Fruit fly (Drosophila melanogaster) whole organism, prepupa: ENCODE data around the gene CG8034.
A peak's percentile ranks its signal among the peaks of the same experiment; 100 is the strongest.

ENCODE experiments used
- Blimp-1 ChIP-seq: fragments of 200-800 bp; sonication (Bioruptor generic); optimal IDR thresholded peaks from 3 replicates; lab custom pipeline; 2017; ENCODE audit warnings: missing biosample characterization, missing genetic modification characterization, mild to moderate bottlenecking, moderate library complexity, missing genetic modification reagents
- CG10669 ChIP-seq: fragments of 200-800 bp; sonication (Bioruptor generic); optimal IDR thresholded peaks from 3 replicates; lab custom pipeline; 2018; ENCODE audit warnings: missing biosample characterization, mild to moderate bottlenecking, missing genetic modification characterization, moderate library complexity
- CG11294 ChIP-seq: fragments of 200-800 bp; sonication (Bioruptor generic); IDR thresholded peaks from 2 replicates; pipeline ENCODE4 v1.3.6; 2022; ENCODE audit warnings: missing biosample characterization, missing genetic modification characterization
- CG11762 ChIP-seq: fragments of 200-800 bp; sonication (Bioruptor generic); optimal IDR thresholded peaks from 3 replicates; lab custom pipeline; 2016; ENCODE audit warnings: missing biosample characterization, missing genetic modification characterization; ENCODE audit not compliant: insufficient read depth
- CG11902 ChIP-seq: fragments of 200-800 bp; sonication (Bioruptor generic); optimal IDR thresholded peaks from 3 replicates; lab custom pipeline; 2016; ENCODE audit warnings: missing biosample characterization, missing genetic modification characterization
- CG15336 ChIP-seq: fragments of 200-800 bp; sonication (Bioruptor generic); IDR thresholded peaks from 2 replicates; pipeline ENCODE4 v1.3.6; 2022; ENCODE audit warnings: missing biosample characterization, missing genetic modification characterization
- CG1621 ChIP-seq: fragments of 200-800 bp; sonication (Bioruptor generic); optimal IDR thresholded peaks from 3 replicates; lab custom pipeline; 2018; ENCODE audit warnings: missing biosample characterization, mild to moderate bottlenecking, missing genetic modification characterization
- CG16779 ChIP-seq: fragments of 200-800 bp; sonication (Bioruptor generic); optimal IDR thresholded peaks from 3 replicates; lab custom pipeline; 2017; ENCODE audit warnings: missing biosample characterization, mild to moderate bottlenecking, missing genetic modification characterization
- CG3032 ChIP-seq: fragments of 200-800 bp; optimal IDR thresholded peaks from 2 replicates; lab custom pipeline; 2019; ENCODE audit warnings: missing biosample characterization, mild to moderate bottlenecking, missing genetic modification characterization, moderate library complexity
- CG31627 ChIP-seq: fragments of 200-800 bp; sonication (Bioruptor generic); optimal IDR thresholded peaks from 3 replicates; lab custom pipeline; 2016; ENCODE audit warnings: missing biosample characterization, missing genetic modification characterization
- CG32006 ChIP-seq: fragments of 200-800 bp; sonication (Bioruptor generic); optimal IDR thresholded peaks from 3 replicates; lab custom pipeline; 2017; ENCODE audit warnings: missing biosample characterization, mild to moderate bottlenecking, missing genetic modification characterization
- CG34406 ChIP-seq: fragments of 200-800 bp; sonication (Bioruptor generic); optimal IDR thresholded peaks from 3 replicates; lab custom pipeline; 2016; ENCODE audit warnings: missing biosample characterization, missing genetic modification characterization
- CG3919 ChIP-seq: fragments of 200-800 bp; sonication (Bioruptor generic); optimal IDR thresholded peaks from 3 replicates; lab custom pipeline; 2016; ENCODE audit warnings: missing biosample characterization, missing genetic modification characterization
- CG4318 ChIP-seq: fragments of 200-800 bp; sonication (Bioruptor generic); optimal IDR thresholded peaks from 3 replicates; lab custom pipeline; 2017; ENCODE audit warnings: missing biosample characterization, mild to moderate bottlenecking, missing genetic modification characterization
- CG6163 ChIP-seq: fragments of 200-800 bp; sonication (Bioruptor generic); IDR thresholded peaks from 3 replicates; pipeline ENCODE4 v1.3.6; 2022; ENCODE audit warnings: missing biosample characterization, missing genetic modification characterization
- CG6276 ChIP-seq: fragments of 200-800 bp; sonication (Bioruptor generic); optimal IDR thresholded peaks from 2 replicates; lab custom pipeline; 2017; ENCODE audit warnings: missing biosample characterization, mild to moderate bottlenecking, missing genetic modification characterization
- CG6792 ChIP-seq: fragments of 200-800 bp; sonication (Bioruptor generic); optimal IDR thresholded peaks from 3 replicates; lab custom pipeline; 2016; ENCODE audit warnings: missing biosample characterization, missing genetic modification characterization
- CG6808 ChIP-seq: fragments of 200-800 bp; sonication (Bioruptor generic); optimal IDR thresholded peaks from 3 replicates; lab custom pipeline; 2017; ENCODE audit warnings: missing biosample characterization, missing genetic modification characterization, mild to moderate bottlenecking, moderate library complexity, missing genetic modification reagents
- CG7368 ChIP-seq: fragments of 200-800 bp; sonication (Bioruptor generic); optimal IDR thresholded peaks from 3 replicates; lab custom pipeline; 2016; ENCODE audit warnings: missing biosample characterization, missing genetic modification characterization
- CG8119 ChIP-seq: fragments of 200-800 bp; sonication (Bioruptor generic); IDR thresholded peaks from 3 replicates; pipeline ENCODE4 v1.3.6; 2022; ENCODE audit warnings: missing biosample characterization, missing genetic modification characterization
- CG8319 ChIP-seq: fragments of 200-800 bp; sonication (Bioruptor generic); optimal IDR thresholded peaks from 3 replicates; lab custom pipeline; 2016; ENCODE audit warnings: missing biosample characterization, missing genetic modification characterization
- CG8632 ChIP-seq: fragments of 200-800 bp; sonication (Bioruptor generic); optimal IDR thresholded peaks from 3 replicates; lab custom pipeline; 2016; ENCODE audit warnings: missing biosample characterization, missing genetic modification characterization
- CG9139 ChIP-seq: fragments of 200-800 bp; sonication (Bioruptor generic); optimal IDR thresholded peaks from 3 replicates; lab custom pipeline; 2017; ENCODE audit warnings: missing biosample characterization, mild to moderate bottlenecking, missing genetic modification characterization
- Eip93F ChIP-seq: fragments of 200-800 bp; sonication (Bioruptor generic); optimal IDR thresholded peaks from 2 replicates; lab custom pipeline; 2016; ENCODE audit warnings: missing biosample characterization, mild to moderate bottlenecking, missing genetic modification characterization
- Ets21C ChIP-seq: fragments of 200-800 bp; sonication (Bioruptor generic); optimal IDR thresholded peaks from 3 replicates; lab custom pipeline; 2016; ENCODE audit warnings: missing biosample characterization, missing genetic modification characterization
- Gug ChIP-seq: fragments of 200-800 bp; sonication (Bioruptor generic); IDR thresholded peaks from 2 replicates; pipeline ENCODE4 v1.3.6; 2022; ENCODE audit warnings: missing biosample characterization, missing genetic modification characterization
- Hr38 ChIP-seq: sonication (Bioruptor generic); optimal IDR thresholded peaks from 2 replicates; lab custom pipeline; 2016; ENCODE audit warnings: missing biosample characterization, missing genetic modification characterization
- Hr39 ChIP-seq: fragments of 200-800 bp; sonication (Bioruptor generic); optimal IDR thresholded peaks from 2 replicates; lab custom pipeline; 2016; ENCODE audit warnings: missing biosample characterization, missing genetic modification characterization
- Hr4 ChIP-seq: fragments of 200-800 bp; sonication (Bioruptor generic); optimal IDR thresholded peaks from 3 replicates; lab custom pipeline; 2016; ENCODE audit warnings: missing biosample characterization, missing genetic modification characterization
- Met ChIP-seq: fragments of 200-800 bp; sonication (Bioruptor generic); optimal IDR thresholded peaks from 3 replicates; lab custom pipeline; 2016; ENCODE audit warnings: missing biosample characterization, missing genetic modification characterization
- OdsH ChIP-seq: fragments of 200-800 bp; sonication (Bioruptor generic); optimal IDR thresholded peaks from 3 replicates; lab custom pipeline; 2016; ENCODE audit warnings: missing biosample characterization, missing genetic modification characterization
- Smox ChIP-seq: fragments of 200-800 bp; sonication (Bioruptor generic); optimal IDR thresholded peaks from 3 replicates; lab custom pipeline; 2016; ENCODE audit warnings: missing biosample characterization, missing genetic modification characterization
- Sox102F ChIP-seq: fragments of 200-800 bp; sonication (Bioruptor generic); optimal IDR thresholded peaks from 2 replicates; lab custom pipeline; 2016; ENCODE audit warnings: missing biosample characterization, mild to moderate bottlenecking, missing genetic modification characterization
- Sox14 ChIP-seq: fragments of 200-800 bp; sonication (Bioruptor generic); optimal IDR thresholded peaks from 3 replicates; lab custom pipeline; 2016; ENCODE audit warnings: missing biosample characterization, missing genetic modification characterization
- cyc ChIP-seq: fragments of 200-800 bp; sonication (Bioruptor generic); optimal IDR thresholded peaks from 3 replicates; lab custom pipeline; 2016; ENCODE audit warnings: missing biosample characterization, missing genetic modification characterization
- dsx ChIP-seq: fragments of 200-800 bp; optimal IDR thresholded peaks from 3 replicates; lab custom pipeline; 2019; ENCODE audit warnings: missing biosample characterization, mild to moderate bottlenecking, missing genetic modification characterization, moderate library complexity; ENCODE audit not compliant: poor library complexity, severe bottlenecking
- eg ChIP-seq: fragments of 200-800 bp; sonication (Bioruptor generic); IDR thresholded peaks from 3 replicates; pipeline ENCODE4 v1.3.6; 2022; ENCODE audit warnings: missing biosample characterization, missing genetic modification characterization
- fd59A ChIP-seq: fragments of 200-800 bp; sonication (Bioruptor generic); optimal IDR thresholded peaks from 2 replicates; lab custom pipeline; 2017; ENCODE audit warnings: missing biosample characterization, mild to moderate bottlenecking, missing genetic modification characterization, missing genetic modification reagents
- lz ChIP-seq: fragments of 200-800 bp; sonication (Bioruptor generic); optimal IDR thresholded peaks from 3 replicates; lab custom pipeline; 2016; ENCODE audit warnings: missing biosample characterization, missing genetic modification characterization
- net ChIP-seq: fragments of 200-800 bp; sonication (Bioruptor generic); optimal IDR thresholded peaks from 3 replicates; lab custom pipeline; 2016; ENCODE audit warnings: missing biosample characterization, missing genetic modification characterization
- pdm3 ChIP-seq: fragments of 200-800 bp; sonication (Bioruptor generic); optimal IDR thresholded peaks from 3 replicates; lab custom pipeline; 2016; ENCODE audit warnings: missing biosample characterization, missing genetic modification characterization
- salr ChIP-seq, 2 experiments: fragments of 200-800 bp; sonication (Bioruptor generic); optimal IDR thresholded peaks; 3 replicates each; lab custom pipeline; 2016 to 2018; ENCODE audit warnings: missing biosample characterization in 2 of 2, missing genetic modification characterization in 2 of 2, mild to moderate bottlenecking in 1 of 2
- ss ChIP-seq, 2 experiments: fragments of 200-800 bp; sonication (Bioruptor generic); optimal IDR thresholded peaks; 2 replicates in 1 of 2; 3 replicates in 1 of 2; lab custom pipeline; 2017 to 2018; ENCODE audit warnings: mild to moderate bottlenecking in 2 of 2, missing biosample characterization in 2 of 2, missing genetic modification characterization in 2 of 2, moderate library complexity in 1 of 2

Gene CG8034

DNA sequence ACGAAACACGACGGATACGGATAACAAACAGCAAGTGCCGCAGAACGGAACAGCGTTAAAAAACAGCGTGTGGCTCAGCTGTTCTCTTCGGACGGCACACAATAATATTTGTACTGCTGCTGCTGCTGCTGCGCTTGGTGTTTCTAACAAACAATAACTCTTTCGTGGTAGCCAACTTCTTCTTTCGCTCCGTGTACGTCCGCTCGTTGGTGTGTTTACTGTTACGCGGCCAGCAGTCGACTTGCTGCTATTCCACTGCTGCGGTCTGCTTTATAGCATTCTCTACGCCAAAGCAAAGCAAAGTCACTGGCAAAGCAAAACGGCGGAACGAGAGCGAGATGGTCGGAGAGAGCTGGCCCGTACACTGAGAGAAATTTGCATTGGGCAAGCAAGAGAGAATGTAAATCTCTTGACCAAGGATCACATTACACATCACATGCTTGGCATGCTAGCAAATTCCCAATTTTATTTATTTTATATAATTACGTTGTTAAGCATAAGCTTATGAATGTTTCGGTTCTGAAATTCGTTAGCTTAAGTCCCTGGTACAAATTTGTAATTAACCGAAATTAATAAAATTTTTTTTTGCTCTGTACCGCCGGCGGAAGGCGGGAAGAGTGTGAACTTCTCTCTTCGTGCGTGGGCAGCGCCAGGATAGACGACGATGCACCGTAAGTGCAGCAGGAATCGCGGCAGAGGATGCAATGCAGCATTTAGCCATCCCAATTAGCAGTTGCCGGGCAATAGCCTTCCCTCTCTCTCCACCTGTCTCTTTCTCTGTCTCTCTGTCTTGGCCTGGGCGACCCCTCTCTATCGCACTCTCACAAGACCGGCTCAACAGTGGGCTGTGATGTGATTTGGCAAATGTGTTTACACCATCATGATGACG lies 24.1 kb upstream of the CG8034 start, which contains the start of gene out (continued):
- peak; percentile 88 for TF ChIP-seq Hr39 (GFP tag; lab: Kevin White, UChicago)
- peak; percentile 92 for TF ChIP-seq Eip93F (GFP tag; lab: Kevin White, UChicago)
- peak; percentile 94 for TF ChIP-seq CG6808 (GFP tag; lab: Kevin White, UChicago)
- TF ChIP-seq Met, result peak; percentile 94
- peak; percentile 95 for TF ChIP-seq Sox14
- peak; percentile 97 for TF ChIP-seq CG15336 (GFP tag; lab: Robert Waterston, UW)
- TF ChIP-seq OdsH, result peak; percentile 95
- TF ChIP-seq CG32006, result peak; percentile 98
- peak; percentile 94 for TF ChIP-seq CG4318 (GFP tag; lab: Kevin White, UChicago)
- TF ChIP-seq CG6276 (GFP tag; lab: Kevin White, UChicago), result peak; percentile 96
- TF ChIP-seq Sox102F (GFP tag; lab: Kevin White, UChicago), result peak; percentile 94
- TF ChIP-seq CG11902 (GFP tag; lab: Kevin White, UChicago), result peak; percentile 86
- peak; percentile 93 for TF ChIP-seq Hr4 (GFP tag; lab: Kevin White, UChicago)
- peak; percentile 86 for TF ChIP-seq CG8319 (GFP tag; lab: Kevin White, UChicago)
- TF ChIP-seq lz, result peak; percentile 93
- TF ChIP-seq pdm3 (GFP tag; lab: Kevin White, UChicago), result peak; percentile 96
- TF ChIP-seq CG3032 (tag; lab: Kevin White, UChicago), result peak; percentile 94
- peak; percentile 95 for TF ChIP-seq CG3919 (GFP tag; lab: Kevin White, UChicago)
- TF ChIP-seq Smox, result peak; percentile 93
- peak; percentile 91 for TF ChIP-seq CG1621 (tag; lab: Kevin White, UChicago)

DNA sequence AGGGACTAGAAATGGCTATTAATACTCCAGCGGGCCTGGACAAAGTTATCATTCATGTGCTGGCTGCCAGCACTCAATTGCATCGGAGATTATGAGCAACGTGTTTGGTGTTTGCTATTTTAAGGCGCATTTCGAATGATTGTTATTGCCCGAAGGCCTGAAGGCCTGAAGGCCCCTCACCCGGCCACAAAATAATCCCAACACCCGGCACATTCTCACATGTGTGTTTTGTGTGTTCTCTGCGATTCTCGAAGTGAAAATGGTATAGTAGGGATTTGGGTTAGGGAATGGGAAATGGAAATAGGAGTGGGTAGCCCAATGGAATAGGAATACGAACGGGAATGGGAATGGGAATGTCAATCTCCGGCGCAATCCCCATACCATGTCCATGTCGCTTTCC lies 21.0 kb upstream of the CG8034 start:
- TF ChIP-seq CG34406 (GFP tag; lab: Kevin White, UChicago) (no peak), OdsH (no peak), salr (GFP tag; optimal IDR thresholded peaks at IDR 0.05; lab: Kevin White, UChicago) (no peak), Smox (no peak), dsx (GFP tag; lab: Kevin White, UChicago) (no peak), CG8632 (GFP tag; lab: Kevin White, UChicago) (no peak)

DNA sequence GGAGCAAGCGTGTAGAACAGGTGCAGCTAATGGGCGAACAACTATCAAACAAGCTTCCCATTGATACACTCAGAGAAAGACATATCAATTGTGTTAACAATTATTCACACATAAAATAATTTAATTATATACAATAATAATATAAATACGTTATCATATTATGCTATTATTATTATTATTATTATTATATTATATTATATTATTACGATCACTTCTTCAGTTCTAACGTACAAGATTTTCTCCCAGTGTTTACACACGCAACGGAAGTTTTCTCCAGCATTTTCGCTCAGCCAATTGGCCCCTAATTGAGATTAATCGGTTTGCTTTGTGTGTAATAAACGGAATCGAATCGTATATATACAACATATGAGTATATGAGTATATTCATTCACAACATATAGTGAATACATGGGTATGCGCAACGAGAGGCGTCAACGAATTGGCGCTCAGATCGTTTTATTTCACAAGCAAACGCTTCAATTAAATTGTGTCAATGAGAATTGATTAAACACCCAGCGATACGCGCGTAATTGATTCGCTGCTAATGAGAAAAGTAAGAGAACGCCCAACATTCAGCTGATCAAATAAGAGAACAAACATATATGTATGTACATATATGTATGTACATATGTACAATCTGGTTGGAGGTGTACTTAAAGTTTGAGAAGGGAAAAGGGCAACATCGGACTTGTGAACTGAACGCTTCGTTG lies 19.3 kb upstream of the CG8034 start:
- TF ChIP-seq Hr38 (GFP tag; lab: Kevin White, UChicago), result no peak
- TF ChIP-seq salr (GFP tag; optimal IDR thresholded peaks at IDR 0.05; lab: Kevin White, UChicago), result no peak
- TF ChIP-seq CG6792 (GFP tag; lab: Kevin White, UChicago), result peak; percentile 29
- peak; percentile 43 to 59 for TF ChIP-seq ss (GFP tag; optimal IDR thresholded peaks at IDR 0.05; lab: Kevin White, UChicago)
- peak; percentile 52 for TF ChIP-seq CG3032 (tag; lab: Kevin White, UChicago)
- TF ChIP-seq net (GFP tag; lab: Kevin White, UChicago), result peak; percentile 3
- TF ChIP-seq Gug (GFP tag; lab: Robert Waterston, UW), result peak; percentile 50
- peak; percentile 60 for TF ChIP-seq CG34406 (GFP tag; lab: Kevin White, UChicago)
- TF ChIP-seq CG11902 (GFP tag; lab: Kevin White, UChicago), result no peak
- TF ChIP-seq Met, result no peak
- no peak for TF ChIP-seq Sox14
- no peak for TF ChIP-seq lz
- no peak for TF ChIP-seq CG31627
- peak; percentile 29 for TF ChIP-seq CG9139 (GFP tag; lab: Kevin White, UChicago)
- TF ChIP-seq CG8119 (GFP tag; lab: Robert Waterston, UW), result peak; percentile 70
- TF ChIP-seq CG11294 (GFP tag; lab: Robert Waterston, UW), result no peak
- peak; percentile 22 for TF ChIP-seq CG10669 (GFP tag; lab: Kevin White, UChicago)
- peak; percentile 48 for TF ChIP-seq CG16779 (tag; lab: Kevin White, UChicago)
- no peak; the same call in 1 of the 3 replicates for TF ChIP-seq CG6163 (GFP tag; lab: Robert Waterston, UW)
- TF ChIP-seq CG3919 (GFP tag; lab: Kevin White, UChicago), result peak; percentile 28
- peak; percentile 39 for TF ChIP-seq CG7368 (GFP tag; lab: Kevin White, UChicago)
- TF ChIP-seq eg, result no peak; the same call in 2 of the 3 replicates
- no peak for TF ChIP-seq Ets21C (GFP tag; lab: Kevin White, UChicago)
- TF ChIP-seq CG11762 (GFP tag; lab: Kevin White, UChicago), result no peak
- peak; percentile 61 for TF ChIP-seq dsx (GFP tag; lab: Kevin White, UChicago)
- no peak for TF ChIP-seq cyc (GFP tag; lab: Kevin White, UChicago)
- peak; percentile 37 for TF ChIP-seq CG4318 (GFP tag; lab: Kevin White, UChicago)
- no peak for TF ChIP-seq fd59A (GFP tag; lab: Kevin White, UChicago)
- peak; percentile 13 for TF ChIP-seq Blimp-1 (GFP tag; lab: Kevin White, UChicago)
